Worm (Caenorhabditis elegans): ENCODE results near the gene nphp-2.

The nphp-2 gene

ce11 chrV:1868596-1869263 lies 26.9 kb upstream of the nphp-2 start, which contains the start of gene knl-3 (continued):
- TF ChIP-seq egl-27 (tag; optimal IDR thresholded peaks at IDR 0.05) (no peak), fkh-10 (GFP tag; optimal IDR thresholded peaks at IDR 0.05) (peak; percentile 29), ama-1 (optimal IDR thresholded peaks at IDR 0.05) (no peak), ceh-82 (tag; optimal IDR thresholded peaks at IDR 0.05) (peak; percentile 72), zag-1 (tag; optimal IDR thresholded peaks at IDR 0.05) (peak; percentile 33), pha-4 (tag; optimal IDR thresholded peaks at IDR 0.05) (peak; percentile 93)

- TF ChIP-seq fkh-10 (GFP tag; optimal IDR thresholded peaks at IDR 0.05) (no peak), lin-39 (tag; optimal IDR thresholded peaks at IDR 0.05) (no peak), snpc-4 (tag; optimal IDR thresholded peaks at IDR 0.05) (no peak), tbx-2 (tag; optimal IDR thresholded peaks at IDR 0.05) (no peak), lsy-12 (tag; optimal IDR thresholded peaks at IDR 0.05) (no peak)
Measured at ce11 chrV:1869682-1870081, 25.9 kb upstream of the nphp-2 start, which contains the start of gene T10B5.3. T10B5.3 (minus strand) TSS chrV:1869782.

- no peak for TF ChIP-seq tbx-2 (tag; optimal IDR thresholded peaks at IDR 0.05)
- no peak for TF ChIP-seq elt-3 (tag; optimal IDR thresholded peaks at IDR 0.05)
- TF ChIP-seq ZK546.5 (tag; optimal IDR thresholded peaks at IDR 0.05): no peak
- TF ChIP-seq egl-5 (tag; optimal IDR thresholded peaks at IDR 0.05): no peak
- no peak for TF ChIP-seq nhr-12 (tag; optimal IDR thresholded peaks at IDR 0.05)
- TF ChIP-seq fkh-10 (GFP tag; optimal IDR thresholded peaks at IDR 0.05): no peak
Measured at ce11 chrV:1870515-1870940, 25.1 kb upstream of the nphp-2 start.

ce11 chrV:1871768-1872296 lies 23.8 kb upstream of the nphp-2 start, which contains the start of the genes T10B5.4 and cct-7:
T10B5.4 (minus strand) TSS chrV:1871807.
cct-7 (plus strand) TSS chrV:1872246.
- peak; percentile 97 for TF ChIP-seq lin-39 (tag; optimal IDR thresholded peaks at IDR 0.05)
- TF ChIP-seq nfya-1 (tag; optimal IDR thresholded peaks at IDR 0.05; ENCODE audit: insufficient read depth): peak; percentile 94
- TF ChIP-seq jun-1 (tag; optimal IDR thresholded peaks at IDR 0.05): peak; percentile 79
- peak; percentile 54 for TF ChIP-seq R02D3.7 (tag; optimal IDR thresholded peaks at IDR 0.05)
- peak; percentile 89 for TF ChIP-seq nhr-11 (tag; optimal IDR thresholded peaks at IDR 0.05)
- TF ChIP-seq pha-4 (tag; optimal IDR thresholded peaks at IDR 0.05): peak; percentile 87
- TF ChIP-seq nhr-67 (tag; optimal IDR thresholded peaks at IDR 0.05): no peak
- TF ChIP-seq mml-1 (tag; optimal IDR thresholded peaks at IDR 0.05): no peak
- TF ChIP-seq elt-1 (tag; optimal IDR thresholded peaks at IDR 0.05): peak; percentile 23
- peak; percentile 98 for TF ChIP-seq lin-15B (tag; optimal IDR thresholded peaks at IDR 0.05)
- no peak for TF ChIP-seq zag-1 (tag; optimal IDR thresholded peaks at IDR 0.05)
- peak; percentile 52 for TF ChIP-seq tbx-2 (tag; optimal IDR thresholded peaks at IDR 0.05)
- peak; percentile 21 for TF ChIP-seq ztf-4 (tag; optimal IDR thresholded peaks at IDR 0.05)
- TF ChIP-seq unc-62 (GFP tag; optimal IDR thresholded peaks at IDR 0.05): peak; percentile 37
- TF ChIP-seq ZK546.5 (tag; optimal IDR thresholded peaks at IDR 0.05): no peak
- peak; percentile 89 for TF ChIP-seq hmg-11 (tag; optimal IDR thresholded peaks at IDR 0.05)
- peak; percentile 59 for TF ChIP-seq egl-5 (tag; optimal IDR thresholded peaks at IDR 0.05)
- no peak for TF ChIP-seq ceh-16 (tag; optimal IDR thresholded peaks at IDR 0.05)
- TF ChIP-seq aly-2 (tag; optimal IDR thresholded peaks at IDR 0.05): no peak
- peak; percentile 65 for TF ChIP-seq egl-27 (tag; optimal IDR thresholded peaks at IDR 0.05)
- TF ChIP-seq snpc-4 (tag; optimal IDR thresholded peaks at IDR 0.05): peak; percentile 88
- peak; percentile 97 for TF ChIP-seq fkh-10 (GFP tag; optimal IDR thresholded peaks at IDR 0.05)
- TF ChIP-seq pqm-1 (tag; optimal IDR thresholded peaks at IDR 0.05): peak; percentile 43
- no peak for TF ChIP-seq fkh-2 (tag; optimal IDR thresholded peaks at IDR 0.05)
- peak; percentile 50 for TF ChIP-seq nhr-23 (tag; optimal IDR thresholded peaks at IDR 0.05)
- TF ChIP-seq elt-2 (tag; optimal IDR thresholded peaks at IDR 0.05): peak; percentile 62
- TF ChIP-seq sea-2 (GFP tag; optimal IDR thresholded peaks at IDR 0.05): no peak
- TF ChIP-seq ama-1 (optimal IDR thresholded peaks at IDR 0.05): peak; percentile 70
- peak; percentile 57 for TF ChIP-seq ceh-28 (tag; optimal IDR thresholded peaks at IDR 0.05)
- TF ChIP-seq nhr-25 (tag; optimal IDR thresholded peaks at IDR 0.05): peak; percentile 60
- peak; percentile 49 for TF ChIP-seq nhr-43 (tag; optimal IDR thresholded peaks at IDR 0.05; ENCODE audit: poor library complexity, severe bottlenecking)
- TF ChIP-seq skn-1 (tag; optimal IDR thresholded peaks at IDR 0.05): peak; percentile 54
- peak; percentile 77 for TF ChIP-seq lsy-12 (tag; optimal IDR thresholded peaks at IDR 0.05)
